Fruit fly (Drosophila melanogaster) whole organism, prepupa: ENCODE measurements around the gene CG42390.

Source experiments
- CG3032 ChIP-seq: fragments of 200-800 bp; optimal IDR thresholded peaks from 2 replicates; lab custom pipeline; 2019; ENCODE audit warnings: missing biosample characterization, mild to moderate bottlenecking, missing genetic modification characterization, moderate library complexity
- CG32006 ChIP-seq: fragments of 200-800 bp; sonication (Bioruptor generic); optimal IDR thresholded peaks from 3 replicates; lab custom pipeline; 2017; ENCODE audit warnings: missing biosample characterization, mild to moderate bottlenecking, missing genetic modification characterization
- achi ChIP-seq: fragments of 200-800 bp; sonication (Bioruptor generic); optimal IDR thresholded peaks from 3 replicates; lab custom pipeline; 2016; ENCODE audit warnings: missing biosample characterization, missing genetic modification characterization

DNA sequence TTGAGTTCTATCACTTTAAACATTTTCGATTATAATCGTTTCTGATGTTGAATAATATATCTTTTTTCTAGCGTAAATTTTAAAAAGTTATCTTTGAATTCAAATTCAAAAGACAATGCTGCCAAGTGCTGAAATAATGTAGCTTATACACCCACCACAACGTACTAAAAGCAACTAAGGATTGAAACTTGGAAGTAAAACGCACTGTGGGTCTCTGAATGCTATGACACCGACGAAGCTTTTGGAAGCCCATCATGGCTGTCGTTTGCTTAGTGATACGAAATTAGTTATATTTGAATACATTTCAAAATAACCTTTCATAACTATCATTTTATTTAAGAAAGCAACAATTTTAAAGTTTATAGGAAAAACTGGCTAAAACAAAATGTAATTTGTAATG, 25.9 kb upstream of the CG42390 start:
- TF ChIP-seq CG3032 (tag; lab: Kevin White, UChicago) (no peak), achi (no peak), CG32006 (GFP tag; lab: Kevin White, UChicago) (no peak)
